Worm (Caenorhabditis elegans): Measurements from ENCODE around the gene Y77E11A.7.

DNA sequence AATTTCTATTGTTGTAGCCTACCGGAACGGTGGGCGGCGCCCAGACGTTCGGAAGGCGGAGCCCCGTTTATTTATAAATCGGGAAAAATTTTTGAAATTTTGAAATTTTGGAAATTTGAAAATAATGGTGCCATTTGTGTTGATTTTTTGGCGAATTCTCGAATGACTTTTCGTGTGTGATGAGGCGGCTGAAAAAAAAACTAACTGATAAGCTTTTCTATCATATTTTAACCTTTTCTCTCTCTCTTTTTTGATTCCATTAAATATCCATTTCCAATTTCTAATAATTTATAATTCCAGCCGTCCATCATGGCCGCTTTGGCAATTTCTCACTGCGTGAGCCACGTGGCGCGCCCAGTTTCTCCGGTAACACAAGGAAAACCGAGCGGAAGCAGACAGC lies 37.1 kb upstream of the Y77E11A.7 start, which contains the start of gene nadk-1:
- TF ChIP-seq tab-1 (GFP tag; IDR thresholded peaks at IDR 0.05): no peak
- no peak for TF ChIP-seq klf-2 (GFP tag; conservative IDR thresholded peaks at IDR 0.05)
- TF ChIP-seq med-1 (GFP tag; optimal IDR thresholded peaks at IDR 0.05; ENCODE audit: insufficient read depth): no peak
- TF ChIP-seq flt-1 (GFP tag; IDR thresholded peaks at IDR 0.05): no peak
- no peak for TF ChIP-seq ref-1 (GFP tag; conservative IDR thresholded peaks at IDR 0.05)
- no peak for TF ChIP-seq cog-1 (tag; optimal IDR thresholded peaks at IDR 0.05)
